Fruit fly (Drosophila melanogaster) whole organism, prepupa: ENCODE data around the gene Hnf4.

Experiments used
- Blimp-1 ChIP-seq: fragments of 200-800 bp; sonication (Bioruptor generic); optimal IDR thresholded peaks from 3 replicates; lab custom pipeline; 2017; ENCODE audit warnings: missing biosample characterization, missing genetic modification characterization, mild to moderate bottlenecking, moderate library complexity, missing genetic modification reagents
- CG10631 ChIP-seq: fragments of 200-800 bp; sonication (Bioruptor generic); optimal IDR thresholded peaks from 2 replicates; lab custom pipeline; 2016; ENCODE audit warnings: missing biosample characterization, missing genetic modification characterization
- CG10669 ChIP-seq: fragments of 200-800 bp; sonication (Bioruptor generic); optimal IDR thresholded peaks from 3 replicates; lab custom pipeline; 2018; ENCODE audit warnings: missing biosample characterization, mild to moderate bottlenecking, missing genetic modification characterization, moderate library complexity
- CG11762 ChIP-seq: fragments of 200-800 bp; sonication (Bioruptor generic); optimal IDR thresholded peaks from 3 replicates; lab custom pipeline; 2016; ENCODE audit warnings: missing biosample characterization, missing genetic modification characterization; ENCODE audit not compliant: insufficient read depth
- CG15336 ChIP-seq: fragments of 200-800 bp; sonication (Bioruptor generic); IDR thresholded peaks from 2 replicates; pipeline ENCODE4 v1.3.6; 2022; ENCODE audit warnings: missing biosample characterization, missing genetic modification characterization
- CG1621 ChIP-seq: fragments of 200-800 bp; sonication (Bioruptor generic); optimal IDR thresholded peaks from 3 replicates; lab custom pipeline; 2018; ENCODE audit warnings: missing biosample characterization, mild to moderate bottlenecking, missing genetic modification characterization
- CG16779 ChIP-seq: fragments of 200-800 bp; sonication (Bioruptor generic); optimal IDR thresholded peaks from 3 replicates; lab custom pipeline; 2017; ENCODE audit warnings: missing biosample characterization, mild to moderate bottlenecking, missing genetic modification characterization
- CG3032 ChIP-seq: fragments of 200-800 bp; optimal IDR thresholded peaks from 2 replicates; lab custom pipeline; 2019; ENCODE audit warnings: missing biosample characterization, mild to moderate bottlenecking, missing genetic modification characterization, moderate library complexity
- CG31627 ChIP-seq: fragments of 200-800 bp; sonication (Bioruptor generic); optimal IDR thresholded peaks from 3 replicates; lab custom pipeline; 2016; ENCODE audit warnings: missing biosample characterization, missing genetic modification characterization
- CG32006 ChIP-seq: fragments of 200-800 bp; sonication (Bioruptor generic); optimal IDR thresholded peaks from 3 replicates; lab custom pipeline; 2017; ENCODE audit warnings: missing biosample characterization, mild to moderate bottlenecking, missing genetic modification characterization
- CG34406 ChIP-seq: fragments of 200-800 bp; sonication (Bioruptor generic); optimal IDR thresholded peaks from 3 replicates; lab custom pipeline; 2016; ENCODE audit warnings: missing biosample characterization, missing genetic modification characterization
- CG3919 ChIP-seq: fragments of 200-800 bp; sonication (Bioruptor generic); optimal IDR thresholded peaks from 3 replicates; lab custom pipeline; 2016; ENCODE audit warnings: missing biosample characterization, missing genetic modification characterization
- CG4318 ChIP-seq: fragments of 200-800 bp; sonication (Bioruptor generic); optimal IDR thresholded peaks from 3 replicates; lab custom pipeline; 2017; ENCODE audit warnings: missing biosample characterization, mild to moderate bottlenecking, missing genetic modification characterization
- CG6163 ChIP-seq: fragments of 200-800 bp; sonication (Bioruptor generic); IDR thresholded peaks from 3 replicates; pipeline ENCODE4 v1.3.6; 2022; ENCODE audit warnings: missing biosample characterization, missing genetic modification characterization
- CG6276 ChIP-seq: fragments of 200-800 bp; sonication (Bioruptor generic); optimal IDR thresholded peaks from 2 replicates; lab custom pipeline; 2017; ENCODE audit warnings: missing biosample characterization, mild to moderate bottlenecking, missing genetic modification characterization
- CG6792 ChIP-seq: fragments of 200-800 bp; sonication (Bioruptor generic); optimal IDR thresholded peaks from 3 replicates; lab custom pipeline; 2016; ENCODE audit warnings: missing biosample characterization, missing genetic modification characterization
- CG6808 ChIP-seq: fragments of 200-800 bp; sonication (Bioruptor generic); optimal IDR thresholded peaks from 3 replicates; lab custom pipeline; 2017; ENCODE audit warnings: missing biosample characterization, missing genetic modification characterization, mild to moderate bottlenecking, moderate library complexity, missing genetic modification reagents
- CG6854 ChIP-seq: fragments of 200-800 bp; sonication (Bioruptor generic); optimal IDR thresholded peaks from 2 replicates; lab custom pipeline; 2017; ENCODE audit warnings: missing biosample characterization, mild to moderate bottlenecking, missing genetic modification characterization
- CG7368 ChIP-seq: fragments of 200-800 bp; sonication (Bioruptor generic); optimal IDR thresholded peaks from 3 replicates; lab custom pipeline; 2016; ENCODE audit warnings: missing biosample characterization, missing genetic modification characterization
- CG8119 ChIP-seq: fragments of 200-800 bp; sonication (Bioruptor generic); IDR thresholded peaks from 3 replicates; pipeline ENCODE4 v1.3.6; 2022; ENCODE audit warnings: missing biosample characterization, missing genetic modification characterization
- CG8319 ChIP-seq: fragments of 200-800 bp; sonication (Bioruptor generic); optimal IDR thresholded peaks from 3 replicates; lab custom pipeline; 2016; ENCODE audit warnings: missing biosample characterization, missing genetic modification characterization
- CG8632 ChIP-seq: fragments of 200-800 bp; sonication (Bioruptor generic); optimal IDR thresholded peaks from 3 replicates; lab custom pipeline; 2016; ENCODE audit warnings: missing biosample characterization, missing genetic modification characterization
- CG9139 ChIP-seq: fragments of 200-800 bp; sonication (Bioruptor generic); optimal IDR thresholded peaks from 3 replicates; lab custom pipeline; 2017; ENCODE audit warnings: missing biosample characterization, mild to moderate bottlenecking, missing genetic modification characterization
- Eip75B ChIP-seq: fragments of 200-800 bp; sonication (Bioruptor generic); optimal IDR thresholded peaks from 3 replicates; lab custom pipeline; 2016; ENCODE audit warnings: missing biosample characterization, missing genetic modification characterization
- Eip78C ChIP-seq: fragments of 200-800 bp; sonication (Bioruptor generic); peaks from one replicate; lab custom pipeline; 2016; ENCODE audit warnings: missing biosample characterization, missing genetic modification characterization
- Eip93F ChIP-seq: fragments of 200-800 bp; sonication (Bioruptor generic); optimal IDR thresholded peaks from 2 replicates; lab custom pipeline; 2016; ENCODE audit warnings: missing biosample characterization, mild to moderate bottlenecking, missing genetic modification characterization
- Ets21C ChIP-seq: fragments of 200-800 bp; sonication (Bioruptor generic); optimal IDR thresholded peaks from 3 replicates; lab custom pipeline; 2016; ENCODE audit warnings: missing biosample characterization, missing genetic modification characterization
- Ets96B ChIP-seq: fragments of 200-800 bp; optimal IDR thresholded peaks from 2 replicates; lab custom pipeline; 2019; ENCODE audit warnings: missing biosample characterization, mild to moderate bottlenecking, missing genetic modification characterization, moderate library complexity
- Gug ChIP-seq: fragments of 200-800 bp; sonication (Bioruptor generic); IDR thresholded peaks from 2 replicates; pipeline ENCODE4 v1.3.6; 2022; ENCODE audit warnings: missing biosample characterization, missing genetic modification characterization
- Hr38 ChIP-seq: sonication (Bioruptor generic); optimal IDR thresholded peaks from 2 replicates; lab custom pipeline; 2016; ENCODE audit warnings: missing biosample characterization, missing genetic modification characterization
- Hr39 ChIP-seq: fragments of 200-800 bp; sonication (Bioruptor generic); optimal IDR thresholded peaks from 2 replicates; lab custom pipeline; 2016; ENCODE audit warnings: missing biosample characterization, missing genetic modification characterization
- Hr4 ChIP-seq: fragments of 200-800 bp; sonication (Bioruptor generic); optimal IDR thresholded peaks from 3 replicates; lab custom pipeline; 2016; ENCODE audit warnings: missing biosample characterization, missing genetic modification characterization
- Lpt ChIP-seq: fragments of 200-800 bp; sonication (Bioruptor generic); optimal IDR thresholded peaks from 3 replicates; lab custom pipeline; 2016; ENCODE audit warnings: missing biosample characterization, missing genetic modification characterization
- Met ChIP-seq: fragments of 200-800 bp; sonication (Bioruptor generic); optimal IDR thresholded peaks from 3 replicates; lab custom pipeline; 2016; ENCODE audit warnings: missing biosample characterization, missing genetic modification characterization
- OdsH ChIP-seq: fragments of 200-800 bp; sonication (Bioruptor generic); optimal IDR thresholded peaks from 3 replicates; lab custom pipeline; 2016; ENCODE audit warnings: missing biosample characterization, missing genetic modification characterization
- Smox ChIP-seq: fragments of 200-800 bp; sonication (Bioruptor generic); optimal IDR thresholded peaks from 3 replicates; lab custom pipeline; 2016; ENCODE audit warnings: missing biosample characterization, missing genetic modification characterization
- Sox102F ChIP-seq: fragments of 200-800 bp; sonication (Bioruptor generic); optimal IDR thresholded peaks from 2 replicates; lab custom pipeline; 2016; ENCODE audit warnings: missing biosample characterization, mild to moderate bottlenecking, missing genetic modification characterization
- Sox14 ChIP-seq: fragments of 200-800 bp; sonication (Bioruptor generic); optimal IDR thresholded peaks from 3 replicates; lab custom pipeline; 2016; ENCODE audit warnings: missing biosample characterization, missing genetic modification characterization
- Sox15 ChIP-seq: fragments of 200-800 bp; sonication (Bioruptor generic); optimal IDR thresholded peaks from 3 replicates; lab custom pipeline; 2016; ENCODE audit warnings: missing biosample characterization, missing genetic modification characterization
- achi ChIP-seq: fragments of 200-800 bp; sonication (Bioruptor generic); optimal IDR thresholded peaks from 3 replicates; lab custom pipeline; 2016; ENCODE audit warnings: missing biosample characterization, missing genetic modification characterization
- cyc ChIP-seq: fragments of 200-800 bp; sonication (Bioruptor generic); optimal IDR thresholded peaks from 3 replicates; lab custom pipeline; 2016; ENCODE audit warnings: missing biosample characterization, missing genetic modification characterization
- dac ChIP-seq: fragments of 200-800 bp; sonication (Bioruptor generic); optimal IDR thresholded peaks from 2 replicates; lab custom pipeline; 2017; ENCODE audit warnings: missing biosample characterization, mild to moderate bottlenecking, missing genetic modification characterization
- dsx ChIP-seq: fragments of 200-800 bp; optimal IDR thresholded peaks from 3 replicates; lab custom pipeline; 2019; ENCODE audit warnings: missing biosample characterization, mild to moderate bottlenecking, missing genetic modification characterization, moderate library complexity; ENCODE audit not compliant: poor library complexity, severe bottlenecking
- esn ChIP-seq: fragments of 200-800 bp; sonication (Bioruptor generic); optimal IDR thresholded peaks from 2 replicates; lab custom pipeline; 2016; ENCODE audit warnings: missing biosample characterization, mild to moderate bottlenecking, missing genetic modification characterization, moderate library complexity
- fd59A ChIP-seq: fragments of 200-800 bp; sonication (Bioruptor generic); optimal IDR thresholded peaks from 2 replicates; lab custom pipeline; 2017; ENCODE audit warnings: missing biosample characterization, mild to moderate bottlenecking, missing genetic modification characterization, missing genetic modification reagents
- fd85E ChIP-seq: fragments of 200-800 bp; sonication (Bioruptor generic); optimal IDR thresholded peaks from 3 replicates; lab custom pipeline; 2016; ENCODE audit warnings: missing biosample characterization, missing genetic modification characterization
- fkh ChIP-seq: fragments of 200-800 bp; sonication (Bioruptor generic); optimal IDR thresholded peaks from 3 replicates; lab custom pipeline; 2017; ENCODE audit warnings: missing biosample characterization, mild to moderate bottlenecking, missing genetic modification characterization, moderate library complexity
- lz ChIP-seq: fragments of 200-800 bp; sonication (Bioruptor generic); optimal IDR thresholded peaks from 3 replicates; lab custom pipeline; 2016; ENCODE audit warnings: missing biosample characterization, missing genetic modification characterization
- salr ChIP-seq, 2 experiments: fragments of 200-800 bp; sonication (Bioruptor generic); optimal IDR thresholded peaks; 3 replicates each; lab custom pipeline; 2016 to 2018; ENCODE audit warnings: missing biosample characterization in 2 of 2, missing genetic modification characterization in 2 of 2, mild to moderate bottlenecking in 1 of 2
- spab ChIP-seq: fragments of 200-800 bp; sonication (Bioruptor generic); optimal IDR thresholded peaks from 2 replicates; lab custom pipeline; 2017; ENCODE audit warnings: missing biosample characterization, mild to moderate bottlenecking, missing genetic modification characterization, missing genetic modification reagents
- svp ChIP-seq: fragments of 200-800 bp; sonication (Bioruptor generic); peaks from one replicate; lab custom pipeline; 2016; ENCODE audit warnings: missing biosample characterization, missing genetic modification characterization
- topi ChIP-seq: fragments of 200-800 bp; sonication (Bioruptor generic); optimal IDR thresholded peaks from 3 replicates; lab custom pipeline; 2016; ENCODE audit warnings: missing biosample characterization, missing genetic modification characterization
- vri ChIP-seq: fragments of 200-800 bp; sonication (Bioruptor generic); optimal IDR thresholded peaks from 3 replicates; lab custom pipeline; 2016; ENCODE audit warnings: missing biosample characterization, mild to moderate bottlenecking, missing genetic modification characterization

The Hnf4 gene

dm6 chr2L:8672278-8672748 is 37.1 kb downstream of the Hnf4 start, which contains the start of gene Glt:
Gene Glt, plus strand, starts transcription at chr2L:8672698.
- TF ChIP-seq svp (GFP tag; lab: Kevin White, UChicago) (peak; percentile 95), Smox (GFP tag; lab: Kevin White, UChicago) (peak; percentile 42), CG6276 (GFP tag; lab: Kevin White, UChicago) (no peak), CG8119 (no peak), Eip75B (GFP tag; lab: Kevin White, UChicago) (peak; percentile 34), CG15336 (GFP tag; lab: Robert Waterston, UW) (no peak), Hr4 (peak; percentile 11), CG8632 (GFP tag; lab: Kevin White, UChicago) (peak; percentile 32), vri (no peak), salr (GFP tag; optimal IDR thresholded peaks at IDR 0.05; lab: Kevin White, UChicago) (no peak), CG34406 (GFP tag; lab: Kevin White, UChicago) (no peak), CG6792 (GFP tag; lab: Kevin White, UChicago) (no peak), Eip93F (no peak), fd59A (GFP tag; lab: Kevin White, UChicago) (no peak), CG16779 (tag; lab: Kevin White, UChicago) (no peak), Hr38 (no peak), CG7368 (no peak), Lpt (GFP tag; lab: Kevin White, UChicago) (no peak), CG10631 (GFP tag; lab: Kevin White, UChicago) (no peak), Ets96B (no peak), dac (GFP tag; lab: Kevin White, UChicago) (no peak), Gug (GFP tag; lab: Robert Waterston, UW) (no peak), CG11762 (GFP tag; lab: Kevin White, UChicago) (no peak), Eip78C (GFP tag; lab: Kevin White, UChicago) (no peak), CG32006 (GFP tag; lab: Kevin White, UChicago) (no peak), CG4318 (GFP tag; lab: Kevin White, UChicago) (peak; percentile 12), lz (GFP tag; lab: Kevin White, UChicago) (peak; percentile 19), CG1621 (tag; lab: Kevin White, UChicago) (no peak), fkh (GFP tag; lab: Kevin White, UChicago) (no peak), Met (GFP tag; lab: Kevin White, UChicago) (peak; percentile 56), Blimp-1 (GFP tag; lab: Kevin White, UChicago) (no peak), CG6808 (GFP tag; lab: Kevin White, UChicago) (peak; percentile 5), Hr39 (GFP tag; lab: Kevin White, UChicago) (peak; percentile 41), CG31627 (no peak), fd85E (no peak), Ets21C (GFP tag; lab: Kevin White, UChicago) (no peak), CG3032 (tag; lab: Kevin White, UChicago) (no peak), OdsH (no peak), Sox102F (GFP tag; lab: Kevin White, UChicago) (peak; percentile 70), CG8319 (GFP tag; lab: Kevin White, UChicago) (no peak), CG9139 (GFP tag; lab: Kevin White, UChicago) (no peak), cyc (GFP tag; lab: Kevin White, UChicago) (no peak), achi (GFP tag; lab: Kevin White, UChicago) (peak; percentile 32), topi (peak; percentile 21), CG6854 (GFP tag; lab: Kevin White, UChicago) (no peak), esn (no peak), Sox14 (GFP tag; lab: Kevin White, UChicago) (peak; percentile 6), spab (GFP tag; lab: Kevin White, UChicago) (no peak), CG6163 (GFP tag; lab: Robert Waterston, UW) (no peak), CG3919 (GFP tag; lab: Kevin White, UChicago) (no peak), CG10669 (no peak), dsx (GFP tag; lab: Kevin White, UChicago) (no peak), Sox15 (GFP tag; lab: Kevin White, UChicago) (no peak)
